Fruit fly (Drosophila melanogaster): ENCODE data around the gene bru2.
A peak's percentile ranks its signal among the peaks of the same experiment; 100 is the strongest.

bru2 gene

dm6 chr2L:12369612-12370011 is 25.6 kb downstream of the bru2 start (continued):
- no peak for TF ChIP-seq jumu (GFP tag; optimal IDR thresholded peaks at IDR 0.05)
- TF ChIP-seq twi (tag; optimal IDR thresholded peaks at IDR 0.05): no peak
- TF ChIP-seq Hr3 (GFP tag; optimal IDR thresholded peaks at IDR 0.05): no peak
- TF ChIP-seq CG12391 (tag; optimal IDR thresholded peaks at IDR 0.05): no peak
- TF ChIP-seq pan (optimal IDR thresholded peaks at IDR 0.05): no peak
- TF ChIP-seq pan (GFP tag; optimal IDR thresholded peaks at IDR 0.05 in 1 of 2, IDR thresholded peaks at IDR 0.05 in 1 of 2): peak in 1 of 2 experiments; percentile 71
- TF ChIP-seq CG10543 (GFP tag; optimal IDR thresholded peaks at IDR 0.05): peak; percentile 55
- TF ChIP-seq CG2712 (tag; optimal IDR thresholded peaks at IDR 0.05): no peak
- TF ChIP-seq mam (GFP tag; optimal IDR thresholded peaks at IDR 0.05): no peak
- peak; percentile 64 for TF ChIP-seq Hmr (GFP tag; optimal IDR thresholded peaks at IDR 0.05)
- peak; percentile 11 for TF ChIP-seq kni (GFP tag; optimal IDR thresholded peaks at IDR 0.05)
- TF ChIP-seq CG42726 (GFP tag; IDR thresholded peaks at IDR 0.05; ENCODE audit: partially characterized antibody): no peak
- no peak for TF ChIP-seq D19A (tag; optimal IDR thresholded peaks at IDR 0.05)
- TF ChIP-seq nom (GFP tag; optimal IDR thresholded peaks at IDR 0.05): no peak
- TF ChIP-seq cad (GFP tag; optimal IDR thresholded peaks at IDR 0.05): no peak
- TF ChIP-seq CG2120 (GFP tag; optimal IDR thresholded peaks at IDR 0.05): peak; percentile 52
- TF ChIP-seq sqz (GFP tag; optimal IDR thresholded peaks at IDR 0.05): peak; percentile 6
- TF ChIP-seq CG14860 (GFP tag; IDR thresholded peaks at IDR 0.05; ENCODE audit: partially characterized antibody): no peak
- TF ChIP-seq CG13296 (GFP tag; optimal IDR thresholded peaks at IDR 0.05): peak; percentile 57
- no peak for TF ChIP-seq CTCF (GFP tag; optimal IDR thresholded peaks at IDR 0.05)
- TF ChIP-seq Scr (GFP tag; IDR thresholded peaks at IDR 0.05; ENCODE audit: partially characterized antibody): no peak
- TF ChIP-seq CG13775 (GFP tag; optimal IDR thresholded peaks at IDR 0.05): no peak
- TF ChIP-seq CG1792 (GFP tag; optimal IDR thresholded peaks at IDR 0.05): peak; percentile 11
- no peak for TF ChIP-seq Atf-2 (GFP tag; optimal IDR thresholded peaks at IDR 0.05)
- TF ChIP-seq CG8290 (GFP tag; optimal IDR thresholded peaks at IDR 0.05): no peak
- TF ChIP-seq CG8290 (tag; optimal IDR thresholded peaks at IDR 0.05): peak in 1 of 2 experiments; percentile 52
- TF ChIP-seq CG17359 (tag; optimal IDR thresholded peaks at IDR 0.05): no peak
- peak; percentile 3 for TF ChIP-seq nau (GFP tag; optimal IDR thresholded peaks at IDR 0.05)
- TF ChIP-seq CG1233 (GFP tag; optimal IDR thresholded peaks at IDR 0.05): peak; percentile 16
- TF ChIP-seq gcm (GFP tag; optimal IDR thresholded peaks at IDR 0.05): no peak
- TF ChIP-seq h (optimal IDR thresholded peaks at IDR 0.05): no peak
- TF ChIP-seq CG17612 (GFP tag; IDR thresholded peaks at IDR 0.05): no peak
- no peak for TF ChIP-seq bigmax (GFP tag; optimal IDR thresholded peaks at IDR 0.05)
- TF ChIP-seq fd3F (GFP tag; optimal IDR thresholded peaks at IDR 0.05): peak; percentile 35
- no peak for TF ChIP-seq CG6683 (GFP tag; optimal IDR thresholded peaks at IDR 0.05)
- no peak for TF ChIP-seq CG43689 (GFP tag; IDR thresholded peaks at IDR 0.05)
- TF ChIP-seq CG1832 (GFP tag; optimal IDR thresholded peaks at IDR 0.05): no peak
- peak; percentile 26; the same call in 1 of the 2 replicates for TF ChIP-seq Adf1 (GFP tag; IDR thresholded peaks at IDR 0.05)
- no peak for TF ChIP-seq disco-r (GFP tag; optimal IDR thresholded peaks at IDR 0.05)
- no peak for TF ChIP-seq Lim3 (GFP tag; IDR thresholded peaks at IDR 0.05)
- TF ChIP-seq sim (GFP tag; IDR thresholded peaks at IDR 0.05): 0 out of 2 replicates have a peak, but pooled peaks have one; percentile 8
- TF ChIP-seq inv (GFP tag; IDR thresholded peaks at IDR 0.05; ENCODE audit: partially characterized antibody): no peak
- TF ChIP-seq az2 (GFP tag; optimal IDR thresholded peaks at IDR 0.05): no peak
- no peak for TF ChIP-seq tll (GFP tag; optimal IDR thresholded peaks at IDR 0.05)
- no peak for TF ChIP-seq nerfin-2 (GFP tag; IDR thresholded peaks at IDR 0.05; ENCODE audit: partially characterized antibody)
- TF ChIP-seq Oli (tag; optimal IDR thresholded peaks at IDR 0.05): no peak
- TF ChIP-seq CG34422 (GFP tag; IDR thresholded peaks at IDR 0.05): no peak
- TF ChIP-seq CG3163 (GFP tag; optimal IDR thresholded peaks at IDR 0.05): no peak
- no peak for TF ChIP-seq Trl (optimal IDR thresholded peaks at IDR 0.05)
- TF ChIP-seq Trl (GFP tag; optimal IDR thresholded peaks at IDR 0.05): peak; percentile 18
- TF ChIP-seq slp2 (GFP tag; optimal IDR thresholded peaks at IDR 0.05): no peak
- no peak for TF ChIP-seq gcm2 (GFP tag; optimal IDR thresholded peaks at IDR 0.05)

Measured in whole organism, embryonic.